Fruit fly (Drosophila melanogaster) S2 (cell line): Measurements from ENCODE around the gene CG34447.

Experiments
- CG8478 ChIP-seq: fragments of >200 bp; optimal IDR thresholded peaks from 2 replicates; lab custom pipeline; 2018
- CTCF ChIP-seq, 2 experiments: fragments of >200 bp; optimal IDR thresholded peaks; 2 replicates each; lab custom pipeline; 2018

- TF ChIP-seq CTCF (optimal IDR thresholded peaks at IDR 0.05; lab: Kevin White, UChicago) (no peak), CG8478 (no peak)
These were observed 1.9 kb downstream of the CG34447 start, which contains the start of gene CG34448 for dm6 chr2L:2417865-2418264.
